Worm (Caenorhabditis elegans) whole organism, midembryonic: Measurements from ENCODE around the gene F59B10.3.

Experiments used
- T22C8.4 ChIP-seq: fragments of 200-800 bp; sonication (Bioruptor generic); IDR thresholded peaks from 2 replicates; pipeline ENCODE4 v1.3.6; 2022; ENCODE audit warnings: missing genetic modification characterization, missing compliant biosample characterization
- cog-1 ChIP-seq: sonication (generic microtip); optimal IDR thresholded peaks from 2 replicates; lab custom pipeline; 2016; ENCODE audit warnings: missing genetic modification characterization, missing compliant biosample characterization
- flt-1 ChIP-seq: fragments of 200-800 bp; sonication (Bioruptor generic); IDR thresholded peaks from 2 replicates; pipeline ENCODE4 v1.3.6; 2022; ENCODE audit warnings: missing genetic modification characterization, missing compliant biosample characterization
- klf-2 ChIP-seq: fragments of 200-800 bp; sonication (Bioruptor generic); conservative IDR thresholded peaks from 2 replicates; pipeline ENCODE4 v1.3.6; 2022; ENCODE audit warnings: missing genetic modification reagents, missing genetic modification characterization, missing compliant biosample characterization
- med-1 ChIP-seq: sonication (generic microtip); optimal IDR thresholded peaks from 2 replicates; lab custom pipeline; 2017; ENCODE audit warnings: missing genetic modification characterization, mild to moderate bottlenecking, missing compliant biosample characterization, antibody characterized with exemption, missing genetic modification reagents; ENCODE audit not compliant: insufficient read depth
- ref-1 ChIP-seq: fragments of 200-800 bp; sonication (Bioruptor generic); conservative IDR thresholded peaks from 2 replicates; pipeline ENCODE4 v1.3.6; 2022; ENCODE audit warnings: missing genetic modification reagents, missing genetic modification characterization, missing compliant biosample characterization
- tab-1 ChIP-seq: fragments of 200-800 bp; sonication (Bioruptor generic); IDR thresholded peaks from 2 replicates; pipeline ENCODE4 v1.3.6; 2022; ENCODE audit warnings: missing genetic modification characterization, missing compliant biosample characterization
- ztf-23 ChIP-seq: fragments of 200-800 bp; sonication (Bioruptor generic); IDR thresholded peaks from 2 replicates; pipeline ENCODE4 v1.3.6; 2022; ENCODE audit warnings: missing genetic modification reagents, missing genetic modification characterization, missing compliant biosample characterization
- ztf-29 ChIP-seq: fragments of 200-800 bp; sonication (Bioruptor generic); IDR thresholded peaks from 2 replicates; pipeline ENCODE4 v1.3.6; 2022; ENCODE audit warnings: missing genetic modification reagents, missing genetic modification characterization, missing compliant biosample characterization

DNA sequence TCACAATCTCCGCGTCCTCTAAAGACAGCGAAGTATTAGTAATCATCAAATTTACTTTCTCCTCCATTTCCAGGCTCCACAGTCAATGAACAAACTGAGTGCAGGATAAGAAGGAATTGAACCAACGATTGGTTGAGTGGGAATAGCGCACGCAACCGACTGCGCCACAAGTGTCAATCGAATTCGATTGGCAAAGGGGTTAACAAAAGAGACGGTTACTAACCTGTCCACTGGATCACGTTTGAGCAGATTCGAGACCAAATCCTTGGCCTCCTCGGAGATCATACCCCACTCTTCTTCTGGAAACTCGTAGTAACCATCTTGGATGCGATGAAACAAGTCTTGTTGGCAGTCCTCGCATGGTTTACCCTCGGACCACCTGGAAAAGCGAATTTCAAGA, 34.9 kb downstream of the F59B10.3 start:
- TF ChIP-seq flt-1 (GFP tag; lab: Robert Waterston, UW) = peak; percentile 73
- no peak for TF ChIP-seq cog-1 (tag; lab: Kevin White, UChicago)
- no peak for TF ChIP-seq ztf-23 (GFP tag; lab: Robert Waterston, UW)
- TF ChIP-seq tab-1 (GFP tag; lab: Robert Waterston, UW) = no peak
- TF ChIP-seq med-1 (GFP tag; lab: Kevin White, UChicago) = no peak
- TF ChIP-seq ztf-29 (GFP tag; lab: Robert Waterston, UW) = no peak
- TF ChIP-seq T22C8.4 (GFP tag; lab: Robert Waterston, UW) = no peak
- TF ChIP-seq ref-1 (GFP tag; lab: Robert Waterston, UW) = 0 out of 2 replicates have a peak, but pooled peaks have one; percentile 12
- TF ChIP-seq klf-2 (GFP tag; lab: Robert Waterston, UW) = no peak
